Worm (Caenorhabditis elegans) whole organism, mixed stage, embryonic: ENCODE measurements around the gene rme-1.
A peak's percentile ranks its signal among the peaks of the same experiment; 100 is the strongest.

Experiments used
- blmp-1 ChIP-seq: fragments of 150-350 bp; optimal IDR thresholded peaks from 2 replicates; lab custom pipeline; 2014; ENCODE audit warnings: missing biosample characterization, missing genetic modification characterization
- ceh-39 ChIP-seq: fragments of 150-350 bp; optimal IDR thresholded peaks from 2 replicates; lab custom pipeline; 2014; ENCODE audit warnings: missing biosample characterization, missing genetic modification characterization
- ceh-43 ChIP-seq: fragments of 200-800 bp; sonication (Bioruptor generic); optimal IDR thresholded peaks from 2 replicates; lab custom pipeline; 2018; ENCODE audit warnings: mild to moderate bottlenecking, missing genetic modification characterization, moderate library complexity, missing compliant biosample characterization
- ceh-83 ChIP-seq: fragments of 200-800 bp; sonication (Bioruptor generic); optimal IDR thresholded peaks from 2 replicates; lab custom pipeline; 2018; ENCODE audit warnings: mild to moderate bottlenecking, missing genetic modification characterization, missing compliant biosample characterization
- cnd-1 ChIP-seq: fragments of 200-800 bp; sonication (Bioruptor generic); optimal IDR thresholded peaks from 2 replicates; lab custom pipeline; 2018; ENCODE audit warnings: mild to moderate bottlenecking, missing genetic modification characterization, missing compliant biosample characterization
- drap-1 ChIP-seq: fragments of 200-800 bp; sonication (Bioruptor generic); optimal IDR thresholded peaks from 3 replicates; lab custom pipeline; 2018; ENCODE audit warnings: mild to moderate bottlenecking, missing genetic modification characterization, missing compliant biosample characterization
- elt-1 ChIP-seq: sonication (generic microtip); optimal IDR thresholded peaks from 2 replicates; lab custom pipeline; 2017; ENCODE audit warnings: missing genetic modification characterization, mild to moderate bottlenecking, missing compliant biosample characterization, antibody characterized with exemption, moderate library complexity, borderline replicate concordance; ENCODE audit not compliant: insufficient read depth
- flh-1 ChIP-seq: fragments of 200-800 bp; sonication (Bioruptor generic); optimal IDR thresholded peaks from 2 replicates; lab custom pipeline; 2018; ENCODE audit warnings: mild to moderate bottlenecking, missing genetic modification characterization, moderate library complexity, missing compliant biosample characterization
- hlh-1 ChIP-seq: fragments of 150-350 bp; optimal IDR thresholded peaks from 2 replicates; lab custom pipeline; 2014; ENCODE audit warnings: missing biosample characterization, missing genetic modification reagents, missing genetic modification characterization
- lin-13 ChIP-seq: fragments of 150-350 bp; optimal IDR thresholded peaks from 2 replicates; lab custom pipeline; 2014; ENCODE audit warnings: missing biosample characterization, missing genetic modification characterization
- lin-32 ChIP-seq: fragments of 200-800 bp; sonication (Bioruptor generic); optimal IDR thresholded peaks from 2 replicates; lab custom pipeline; 2018; ENCODE audit warnings: mild to moderate bottlenecking, missing genetic modification characterization, missing compliant biosample characterization
- lsy-2 ChIP-seq: fragments of 150-350 bp; optimal IDR thresholded peaks from 2 replicates; lab custom pipeline; 2014; ENCODE audit warnings: missing biosample characterization, missing genetic modification characterization
- mab-5 ChIP-seq: fragments of 150-350 bp; optimal IDR thresholded peaks from 2 replicates; lab custom pipeline; 2014; ENCODE audit warnings: missing biosample characterization, missing genetic modification characterization
- mls-2 ChIP-seq: sonication (generic microtip); optimal IDR thresholded peaks from 2 replicates; lab custom pipeline; 2016; ENCODE audit warnings: mild to moderate bottlenecking, missing genetic modification characterization, moderate library complexity, missing compliant biosample characterization
- nhr-12 ChIP-seq: fragments of 150-350 bp; optimal IDR thresholded peaks from 2 replicates; lab custom pipeline; 2014; ENCODE audit warnings: missing biosample characterization, missing genetic modification characterization
- nhr-2 ChIP-seq: fragments of 150-350 bp; optimal IDR thresholded peaks from 2 replicates; lab custom pipeline; 2014; ENCODE audit warnings: missing biosample characterization, missing genetic modification characterization
- nhr-237 ChIP-seq: fragments of 150-350 bp; optimal IDR thresholded peaks from 2 replicates; lab custom pipeline; 2014; ENCODE audit warnings: missing biosample characterization, missing genetic modification characterization
- nhr-28 ChIP-seq: fragments of 150-350 bp; optimal IDR thresholded peaks from 2 replicates; lab custom pipeline; 2014; ENCODE audit warnings: missing biosample characterization, missing genetic modification characterization
- nhr-76 ChIP-seq: sonication (generic microtip); optimal IDR thresholded peaks from 2 replicates; lab custom pipeline; 2017; ENCODE audit warnings: missing biosample characterization, missing genetic modification characterization
- pha-4 ChIP-seq: fragments of 150-350 bp; optimal IDR thresholded peaks from 2 replicates; lab custom pipeline; 2018; ENCODE audit warnings: missing biosample characterization, missing genetic modification reagents, missing genetic modification characterization
- sem-2 ChIP-seq: fragments of 200-800 bp; sonication (Bioruptor generic); optimal IDR thresholded peaks from 2 replicates; lab custom pipeline; 2018; ENCODE audit warnings: mild to moderate bottlenecking, missing genetic modification characterization, missing compliant biosample characterization
- snpc-4 ChIP-seq: fragments of 150-350 bp; optimal IDR thresholded peaks from 2 replicates; lab custom pipeline; 2014; ENCODE audit warnings: missing biosample characterization, missing genetic modification characterization
- tbx-8 ChIP-seq: fragments of 200-800 bp; sonication (Bioruptor generic); optimal IDR thresholded peaks from 2 replicates; lab custom pipeline; 2018; ENCODE audit warnings: mild to moderate bottlenecking, missing genetic modification characterization, moderate library complexity, missing compliant biosample characterization
- unc-120 ChIP-seq: sonication (generic microtip); optimal IDR thresholded peaks from 2 replicates; lab custom pipeline; 2017; ENCODE audit warnings: missing genetic modification characterization, missing compliant biosample characterization; ENCODE audit not compliant: poor library complexity, severe bottlenecking
- unc-39 ChIP-seq: fragments of 150-350 bp; optimal IDR thresholded peaks from 2 replicates; lab custom pipeline; 2014; ENCODE audit warnings: missing biosample characterization, missing genetic modification characterization
- unc-62 ChIP-seq: fragments of 150-350 bp; optimal IDR thresholded peaks from 2 replicates; lab custom pipeline; 2014; ENCODE audit warnings: missing biosample characterization, missing genetic modification reagents, missing genetic modification characterization
- zip-8 ChIP-seq: fragments of 150-350 bp; optimal IDR thresholded peaks from 2 replicates; lab custom pipeline; 2014; ENCODE audit warnings: missing biosample characterization, missing genetic modification characterization

The rme-1 gene

ce11 chrV:6217142-6217541 is 8.5 kb downstream of the rme-1 start:
- TF ChIP-seq unc-120 (tag; lab: Kevin White, UChicago) (no peak), unc-62 (no peak), cnd-1 (tag; lab: Kevin White, UChicago) (no peak), blmp-1 (no peak), ceh-43 (GFP tag; lab: Kevin White, UChicago) (no peak), mls-2 (no peak), nhr-76 (tag; lab: Kevin White, UChicago) (no peak), lin-13 (no peak), lsy-2 (tag; lab: Kevin White, UChicago) (no peak), snpc-4 (no peak), drap-1 (no peak)

ce11 chrV:6217834-6218233 is 9.1 kb downstream of the rme-1 start, which contains the start of gene str-206:
Gene str-206, plus strand, starts transcription at chrV:6218134.
- no peak for TF ChIP-seq nhr-76 (tag; lab: Kevin White, UChicago)
- no peak for TF ChIP-seq zip-8 (tag; lab: Kevin White, UChicago)
- TF ChIP-seq hlh-1 (tag; lab: Kevin White, UChicago): no peak
- no peak for TF ChIP-seq mab-5 (tag; lab: Kevin White, UChicago)
- no peak for TF ChIP-seq nhr-28 (tag; lab: Kevin White, UChicago)
- no peak for TF ChIP-seq flh-1 (GFP tag; lab: Kevin White, UChicago)
- TF ChIP-seq tbx-8 (GFP tag; lab: Kevin White, UChicago): no peak
- no peak for TF ChIP-seq ceh-39
- TF ChIP-seq unc-62: no peak
- TF ChIP-seq nhr-237 (tag; lab: Kevin White, UChicago): no peak

ce11 chrV:6220752-6221151 is 12.1 kb downstream of the rme-1 start:
- TF ChIP-seq pha-4 (tag; lab: Kevin White, UChicago) (no peak), unc-62 (no peak), cnd-1 (tag; lab: Kevin White, UChicago) (no peak), hlh-1 (tag; lab: Kevin White, UChicago) (no peak), nhr-2 (no peak)

- no peak for TF ChIP-seq sem-2 (GFP tag; lab: Kevin White, UChicago)
- TF ChIP-seq blmp-1: no peak
- TF ChIP-seq flh-1 (GFP tag; lab: Kevin White, UChicago): peak; percentile 1
- peak; percentile 52 for TF ChIP-seq ceh-83 (GFP tag; lab: Kevin White, UChicago)
- no peak for TF ChIP-seq nhr-12
- peak; percentile 11 for TF ChIP-seq cnd-1 (tag; lab: Kevin White, UChicago)
- no peak for TF ChIP-seq lin-32
- TF ChIP-seq mab-5 (tag; lab: Kevin White, UChicago): no peak
Measured at ce11 chrV:6221292-6221691, 12.6 kb downstream of the rme-1 start.

ce11 chrV:6222171-6222733 is 13.6 kb downstream of the rme-1 start:
- TF ChIP-seq ceh-39 (no peak), tbx-8 (GFP tag; lab: Kevin White, UChicago) (no peak), unc-39 (tag; lab: Kevin White, UChicago) (no peak), pha-4 (tag; lab: Kevin White, UChicago) (no peak), nhr-2 (no peak), blmp-1 (no peak), snpc-4 (no peak), elt-1 (tag; lab: Kevin White, UChicago) (no peak), lin-13 (no peak)

ce11 chrV:6222779-6223276 is 14.1 kb downstream of the rme-1 start:
- peak; percentile 38 for TF ChIP-seq ceh-83 (GFP tag; lab: Kevin White, UChicago)
- no peak for TF ChIP-seq flh-1 (GFP tag; lab: Kevin White, UChicago)
